Fruit fly (Drosophila melanogaster) whole organism, wandering third instar larva: ENCODE results near the gene Tsp66A.

ENCODE experiments used
- CG9705 ChIP-seq: fragments of 200-800 bp; sonication (Bioruptor generic); optimal IDR thresholded peaks from 2 replicates; lab custom pipeline; 2018; ENCODE audit warnings: missing biosample characterization, mild to moderate bottlenecking, missing genetic modification characterization
- Hr78 ChIP-seq: fragments of >200 bp; optimal IDR thresholded peaks from 2 replicates; lab custom pipeline; 2017; ENCODE audit warnings: missing biosample characterization, missing genetic modification characterization
- Hr83 ChIP-seq: fragments of 200-300 bp; sonication (Bioruptor generic); optimal IDR thresholded peaks from 2 replicates; lab custom pipeline; 2016; ENCODE audit warnings: missing biosample characterization, mild to moderate bottlenecking, missing genetic modification characterization, moderate library complexity; ENCODE audit not compliant: poor library complexity, severe bottlenecking
- Myc ChIP-seq: fragments of >200 bp; optimal IDR thresholded peaks from 2 replicates; lab custom pipeline; 2017
- Vsx2 ChIP-seq: fragments of 200-300, 225-300 bp; sonication (Bioruptor generic); optimal IDR thresholded peaks from 2 replicates; lab custom pipeline; 2018; ENCODE audit warnings: missing biosample characterization, missing genetic modification characterization; ENCODE audit not compliant: partially characterized antibody
- br ChIP-seq: fragments of 200-800 bp; sonication (Bioruptor generic); optimal IDR thresholded peaks from 2 replicates; lab custom pipeline; 2016; ENCODE audit warnings: missing biosample characterization, missing genetic modification characterization
- ey ChIP-seq: fragments of 200-800 bp; sonication (Bioruptor generic); optimal IDR thresholded peaks from 2 replicates; lab custom pipeline; 2016; ENCODE audit warnings: missing biosample characterization, missing genetic modification characterization
- h ChIP-seq: fragments of 200-800 bp; sonication (Bioruptor generic); optimal IDR thresholded peaks from 3 replicates; lab custom pipeline; 2016; ENCODE audit warnings: missing biosample characterization, mild to moderate bottlenecking, missing genetic modification characterization
- pan ChIP-seq: fragments of >200 bp; optimal IDR thresholded peaks from 2 replicates; lab custom pipeline; 2017
- psq ChIP-seq: fragments of 200-800 bp; sonication (Bioruptor generic); optimal IDR thresholded peaks from 3 replicates; lab custom pipeline; 2017; ENCODE audit warnings: missing biosample characterization, mild to moderate bottlenecking, missing genetic modification characterization, moderate library complexity
- usp ChIP-seq: fragments of >200 bp; optimal IDR thresholded peaks from 2 replicates; lab custom pipeline; 2017; ENCODE audit warnings: missing biosample characterization, missing genetic modification characterization

- no peak for TF ChIP-seq CG9705 (GFP tag; lab: Kevin White, UChicago)
- TF ChIP-seq Hr78 (GFP tag; lab: Kevin White, UChicago), result no peak
- no peak for TF ChIP-seq Hr83 (GFP tag; lab: Kevin White, UChicago)
- TF ChIP-seq pan (lab: Kevin White, UChicago), result no peak
- TF ChIP-seq psq (GFP tag; lab: Kevin White, UChicago), result no peak
- no peak for TF ChIP-seq Vsx2 (GFP tag; lab: Kevin White, UChicago)
- no peak for TF ChIP-seq br
- no peak for TF ChIP-seq Myc (lab: Kevin White, UChicago)
- no peak for TF ChIP-seq usp
- no peak for TF ChIP-seq ey (GFP tag; lab: Kevin White, UChicago)
- no peak for TF ChIP-seq h (GFP tag; lab: Kevin White, UChicago)
These were observed 24.7 kb upstream of the Tsp66A start, which contains the start of gene sphinx2 for dm6 chr3L:7440633-7441032.
